Worm (Caenorhabditis elegans): ENCODE measurements around the gene Y43F8B.1.

DNA sequence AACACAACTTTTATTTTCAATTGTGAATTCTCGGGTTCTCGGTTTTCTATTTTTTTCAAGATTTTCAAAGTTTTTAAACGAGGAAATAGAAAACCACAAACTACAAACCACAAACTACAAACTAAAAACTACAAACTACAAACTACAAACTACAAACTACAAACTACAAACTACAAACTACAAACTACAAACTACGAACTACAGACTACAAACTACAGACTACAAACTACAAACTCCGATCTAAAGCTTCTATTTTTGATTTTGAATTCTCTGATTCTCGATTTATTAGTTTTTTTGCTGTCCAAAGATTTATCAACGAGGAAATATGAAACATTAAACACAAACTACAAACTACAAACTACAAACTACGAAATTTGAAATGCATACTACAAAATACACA is 4.3 kb upstream of the Y43F8B.1 start:
- no peak for TF ChIP-seq skn-1 (tag; optimal IDR thresholded peaks at IDR 0.05)
- TF ChIP-seq ama-1 (optimal IDR thresholded peaks at IDR 0.05), result no peak
- TF ChIP-seq lin-15B (tag; optimal IDR thresholded peaks at IDR 0.05), result no peak
- TF ChIP-seq lsy-12 (tag; optimal IDR thresholded peaks at IDR 0.05), result no peak

Measured in whole organism, L3 larva.